Fruit fly (Drosophila melanogaster) whole organism, embryonic: Measurements from ENCODE around the gene CG8149.
A peak's percentile ranks its signal among the peaks of the same experiment; 100 is the strongest.

Source experiments
- Bgb ChIP-seq: fragments of 200-800 bp; sonication (Bioruptor generic); IDR thresholded peaks from 2 replicates; pipeline ENCODE4 v1.3.6; 2022; ENCODE audit warnings: missing biosample characterization, missing genetic modification characterization; ENCODE audit not compliant: partially characterized antibody
- CG10366 ChIP-seq: fragments of 200-800 bp; sonication (Bioruptor generic); IDR thresholded peaks from 2 replicates; pipeline ENCODE4 v1.3.6; 2022; ENCODE audit warnings: missing biosample characterization, missing genetic modification characterization
- CG10959 ChIP-seq: fragments of 200-800 bp; sonication (Bioruptor generic); IDR thresholded peaks from 2 replicates; pipeline ENCODE4 v1.3.6; 2022; ENCODE audit warnings: missing biosample characterization, missing genetic modification characterization
- CG12236 ChIP-seq: fragments of 200-800 bp; sonication (Bioruptor generic); optimal IDR thresholded peaks from 2 replicates; lab custom pipeline; 2016; ENCODE audit warnings: missing biosample characterization, missing genetic modification characterization
- CG14014 ChIP-seq: fragments of 200-800 bp; sonication (Bioruptor generic); IDR thresholded peaks from 2 replicates; pipeline ENCODE4 v1.3.6; 2022; ENCODE audit warnings: missing biosample characterization, missing genetic modification characterization
- CG14667 ChIP-seq: fragments of 200-800 bp; sonication (Bioruptor generic); IDR thresholded peaks from 2 replicates; pipeline ENCODE4 v1.3.6; 2022; ENCODE audit warnings: missing biosample characterization, missing genetic modification characterization
- CG15514 ChIP-seq: fragments of 200-800 bp; sonication (Bioruptor generic); optimal IDR thresholded peaks from 3 replicates; lab custom pipeline; 2017; ENCODE audit warnings: missing biosample characterization, missing genetic modification characterization, mild to moderate bottlenecking, moderate library complexity, missing genetic modification reagents
- CG15601 ChIP-seq: fragments of 200-800 bp; sonication (Bioruptor generic); optimal IDR thresholded peaks from 3 replicates; lab custom pipeline; 2019; ENCODE audit warnings: missing biosample characterization, mild to moderate bottlenecking, missing genetic modification characterization, moderate library complexity
- CG18011 ChIP-seq: fragments of 200-800 bp; sonication (Bioruptor generic); optimal IDR thresholded peaks from 2 replicates; lab custom pipeline; 2017; ENCODE audit warnings: missing biosample characterization, missing genetic modification characterization, mild to moderate bottlenecking, moderate library complexity, missing genotype
- CG1832 ChIP-seq: fragments of 200-800 bp; sonication (Bioruptor generic); optimal IDR thresholded peaks from 2 replicates; lab custom pipeline; 2017; ENCODE audit warnings: missing biosample characterization, mild to moderate bottlenecking, missing genetic modification characterization, inconsistent platforms
- CG18476 ChIP-seq: fragments of 200-800 bp; sonication (Bioruptor generic); optimal IDR thresholded peaks from 2 replicates; lab custom pipeline; 2016; ENCODE audit warnings: missing biosample characterization, mild to moderate bottlenecking, missing genetic modification characterization
- CG18764 ChIP-seq: fragments of 200-800 bp; sonication (Bioruptor generic); optimal IDR thresholded peaks from 3 replicates; lab custom pipeline; 2016; ENCODE audit warnings: missing biosample characterization, missing genetic modification characterization
- CG4404 ChIP-seq: fragments of 200-800 bp; sonication (Bioruptor generic); IDR thresholded peaks from 2 replicates; pipeline ENCODE4 v1.3.6; 2022; ENCODE audit warnings: missing biosample characterization, missing genetic modification characterization
- CG5245 ChIP-seq: fragments of 200-800 bp; sonication (Bioruptor generic); optimal IDR thresholded peaks from 3 replicates; lab custom pipeline; 2016; ENCODE audit warnings: missing biosample characterization, missing genetic modification characterization
- CG6683 ChIP-seq: fragments of 200-800 bp; sonication (Bioruptor generic); optimal IDR thresholded peaks from 2 replicates; lab custom pipeline; 2017; ENCODE audit warnings: missing biosample characterization, mild to moderate bottlenecking, missing genetic modification characterization, missing genetic modification reagents
- CG6791 ChIP-seq: fragments of 200-800 bp; sonication (Bioruptor generic); IDR thresholded peaks from 3 replicates; pipeline ENCODE4 v1.3.6; 2022; ENCODE audit warnings: missing biosample characterization, missing genetic modification characterization; ENCODE audit not compliant: partially characterized antibody
- CG7786 ChIP-seq: fragments of 200-800 bp; sonication (Bioruptor generic); optimal IDR thresholded peaks from 2 replicates; lab custom pipeline; 2016; ENCODE audit warnings: missing biosample characterization, missing genetic modification characterization
- CG8359 ChIP-seq: fragments of 200-800 bp; sonication (Bioruptor generic); optimal IDR thresholded peaks from 2 replicates; lab custom pipeline; 2017; ENCODE audit warnings: missing biosample characterization, mild to moderate bottlenecking, missing genetic modification characterization, borderline replicate concordance
- CG9609 ChIP-seq: fragments of 200-800 bp; sonication (Bioruptor generic); optimal IDR thresholded peaks from 3 replicates; lab custom pipeline; 2016; ENCODE audit warnings: missing biosample characterization, missing genetic modification characterization
- CG9932 ChIP-seq: fragments of 200-800 bp; sonication (Bioruptor generic); IDR thresholded peaks from 2 replicates; pipeline ENCODE4 v1.3.6; 2022; ENCODE audit warnings: missing biosample characterization, missing genetic modification characterization
- CHES-1-like ChIP-seq: fragments of 200-800 bp; sonication (Bioruptor generic); optimal IDR thresholded peaks from 2 replicates; lab custom pipeline; 2016; ENCODE audit warnings: missing biosample characterization, missing genetic modification characterization
- D ChIP-seq, 2 experiments: fragments of 200-800 bp in 1 of 2; fragments of >200 bp in 1 of 2; sonication (Bioruptor generic) in 1 of 2; optimal IDR thresholded peaks; 2 replicates in 1 of 2; 3 replicates in 1 of 2; lab custom pipeline; 2017; ENCODE audit warnings: mild to moderate bottlenecking in 1 of 2, missing biosample characterization in 1 of 2, missing genetic modification characterization in 1 of 2, missing genetic modification reagents in 1 of 2
- D19B ChIP-seq: fragments of 200-800 bp; sonication (Bioruptor generic); optimal IDR thresholded peaks from 2 replicates; lab custom pipeline; 2017; ENCODE audit warnings: missing biosample characterization, mild to moderate bottlenecking, missing genetic modification characterization
- ERR ChIP-seq: fragments of 200-800 bp; sonication (Bioruptor generic); optimal IDR thresholded peaks from 2 replicates; lab custom pipeline; 2016; ENCODE audit warnings: missing biosample characterization, missing genetic modification characterization
- Fer3 ChIP-seq: fragments of 200-800 bp; sonication (Bioruptor generic); optimal IDR thresholded peaks from 2 replicates; lab custom pipeline; 2018; ENCODE audit warnings: missing biosample characterization, mild to moderate bottlenecking, missing genetic modification characterization, moderate library complexity
- H15 ChIP-seq: fragments of 200-800 bp; sonication (Bioruptor generic); IDR thresholded peaks from 3 replicates; pipeline ENCODE4 v1.3.6; 2022; ENCODE audit warnings: missing biosample characterization, missing genetic modification characterization
- Hr39 ChIP-seq: fragments of >200 bp; optimal IDR thresholded peaks from 2 replicates; lab custom pipeline; 2017
- MESR4 ChIP-seq: fragments of 200-800 bp; sonication (Bioruptor generic); optimal IDR thresholded peaks from 2 replicates; lab custom pipeline; 2018; ENCODE audit warnings: missing biosample characterization, mild to moderate bottlenecking, missing genetic modification characterization, moderate library complexity
- MTF-1 ChIP-seq: fragments of 200-800 bp; sonication (Bioruptor generic); optimal IDR thresholded peaks from 2 replicates; lab custom pipeline; 2018; ENCODE audit warnings: missing biosample characterization, mild to moderate bottlenecking, missing genetic modification characterization, borderline replicate concordance
- NC2α ChIP-seq: fragments of 200-800 bp; sonication (Bioruptor generic); optimal IDR thresholded peaks from 2 replicates; lab custom pipeline; 2016; ENCODE audit warnings: missing biosample characterization, missing genetic modification characterization
- Nf-YC ChIP-seq: fragments of 200-800 bp; optimal IDR thresholded peaks from 3 replicates; lab custom pipeline; 2019; ENCODE audit warnings: missing biosample characterization, mild to moderate bottlenecking, missing genetic modification characterization, moderate library complexity
- Poxn ChIP-seq: fragments of 200-800 bp; sonication (Bioruptor generic); IDR thresholded peaks from 2 replicates; pipeline ENCODE4 v1.3.6; 2022; ENCODE audit warnings: missing biosample characterization, missing genetic modification characterization
- Rfx ChIP-seq: fragments of 200-800 bp; sonication (Bioruptor generic); IDR thresholded peaks from 2 replicates; pipeline ENCODE4 v1.3.6; 2022; ENCODE audit warnings: missing biosample characterization, missing genetic modification characterization
- Spps ChIP-seq: fragments of 200-800 bp; sonication (Bioruptor generic); optimal IDR thresholded peaks from 2 replicates; lab custom pipeline; 2018; ENCODE audit warnings: missing biosample characterization, mild to moderate bottlenecking, missing genetic modification characterization
- bsh ChIP-seq, 2 experiments: fragments of 200-800 bp; sonication (Bioruptor generic); optimal IDR thresholded peaks; 2 replicates each; lab custom pipeline; 2017 to 2018; ENCODE audit warnings: mild to moderate bottlenecking in 2 of 2, missing biosample characterization in 2 of 2, missing genetic modification characterization in 2 of 2, moderate library complexity in 1 of 2
- eve ChIP-seq, 2 experiments: fragments of >200 bp; optimal IDR thresholded peaks; 2 replicates each; lab custom pipeline; 2017; ENCODE audit warnings: missing biosample characterization in 2 of 2, missing genetic modification characterization in 2 of 2
- exex ChIP-seq: fragments of 200-800 bp; sonication (Bioruptor generic); optimal IDR thresholded peaks from 4 replicates; lab custom pipeline; 2018; ENCODE audit warnings: missing biosample characterization, mild to moderate bottlenecking, missing genetic modification characterization, moderate library complexity
- her ChIP-seq: fragments of 200-800 bp; sonication (Bioruptor generic); optimal IDR thresholded peaks from 2 replicates; lab custom pipeline; 2016; ENCODE audit warnings: missing biosample characterization, missing genetic modification characterization
- ind ChIP-seq: fragments of 200-800 bp; sonication (Bioruptor generic); optimal IDR thresholded peaks from 3 replicates; lab custom pipeline; 2016; ENCODE audit warnings: missing biosample characterization, missing genetic modification characterization
- lmd ChIP-seq: fragments of 200-800 bp; sonication (Bioruptor generic); IDR thresholded peaks from 2 replicates; pipeline ENCODE4 v1.3.6; 2022; ENCODE audit warnings: missing biosample characterization, missing genetic modification characterization
- luna ChIP-seq: fragments of 200-800 bp; sonication (Bioruptor generic); optimal IDR thresholded peaks from 2 replicates; lab custom pipeline; 2016; ENCODE audit warnings: missing biosample characterization, missing genetic modification characterization
- pzg ChIP-seq: fragments of 200-800 bp; sonication (Bioruptor generic); optimal IDR thresholded peaks from 3 replicates; lab custom pipeline; 2018; ENCODE audit warnings: missing biosample characterization, mild to moderate bottlenecking, missing genetic modification characterization, moderate library complexity
- shn ChIP-seq: fragments of 200-800 bp; sonication (Bioruptor generic); optimal IDR thresholded peaks from 3 replicates; lab custom pipeline; 2016; ENCODE audit warnings: missing biosample characterization, missing genetic modification characterization
- slbo ChIP-seq: fragments of 200-800 bp; sonication (Bioruptor generic); IDR thresholded peaks from 2 replicates; pipeline ENCODE4 v1.3.6; 2022; ENCODE audit warnings: missing biosample characterization, missing genetic modification characterization
- slou ChIP-seq: fragments of 200-800 bp; sonication (Bioruptor generic); optimal IDR thresholded peaks from 3 replicates; lab custom pipeline; 2016; ENCODE audit warnings: missing biosample characterization, missing genetic modification characterization
- tap ChIP-seq: fragments of 200-800 bp; optimal IDR thresholded peaks from 3 replicates; lab custom pipeline; 2019; ENCODE audit warnings: missing biosample characterization, mild to moderate bottlenecking, missing genetic modification characterization, moderate library complexity
- tup ChIP-seq: fragments of 200-800 bp; sonication (Bioruptor generic); optimal IDR thresholded peaks from 2 replicates; lab custom pipeline; 2016; ENCODE audit warnings: missing biosample characterization, mild to moderate bottlenecking, missing genetic modification characterization, moderate library complexity
- wor ChIP-seq: fragments of 200-800 bp; sonication (Bioruptor generic); IDR thresholded peaks from 2 replicates; pipeline ENCODE4 v1.3.6; 2022; ENCODE audit warnings: missing biosample characterization, missing genetic modification characterization

The CG8149 gene

DNA sequence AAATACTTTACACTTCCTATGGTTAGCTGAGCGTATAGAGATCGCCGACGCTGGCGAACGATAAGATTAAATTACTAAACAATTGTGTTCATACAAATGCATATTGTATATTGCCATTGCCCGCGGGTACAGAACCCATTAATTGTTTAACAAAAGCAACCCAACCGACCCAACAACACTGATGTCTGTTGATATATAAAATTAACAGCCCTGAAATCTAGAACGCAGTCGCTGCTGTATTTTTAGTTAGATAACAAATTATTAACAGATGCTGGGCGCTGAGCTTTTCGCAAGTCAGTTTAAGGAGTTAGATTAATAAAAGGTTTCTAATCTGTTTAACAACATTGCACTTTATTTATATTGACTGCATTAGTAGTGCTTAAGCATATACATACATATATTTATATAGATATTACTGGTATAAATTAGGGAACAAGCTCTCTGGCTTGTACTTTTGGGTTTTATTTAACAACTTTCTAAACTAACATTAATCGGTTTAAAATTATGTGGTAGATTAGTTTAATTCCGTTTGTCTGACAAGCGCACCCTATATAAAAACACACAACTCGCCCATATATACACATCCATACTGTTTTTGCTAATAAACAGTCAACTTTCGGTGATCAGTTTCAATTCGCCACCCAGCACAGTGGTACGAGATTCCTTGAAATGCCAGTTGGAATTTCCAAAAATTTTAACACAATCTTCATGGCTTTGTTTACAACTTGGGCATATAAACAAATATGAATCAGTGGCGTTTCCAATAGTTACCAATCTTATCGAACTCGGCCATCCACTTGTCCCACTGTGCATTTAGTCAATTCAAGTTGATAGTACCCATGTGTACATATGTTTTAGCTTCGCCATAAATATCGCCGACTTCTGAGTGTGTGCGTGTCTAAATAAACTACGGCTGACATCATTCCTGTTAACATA, 23.7 kb downstream of the CG8149 start (continued):
- TF ChIP-seq CG8359 (peak; percentile 58), eve (GFP tag; optimal IDR thresholded peaks at IDR 0.05; lab: Kevin White, UChicago) (no peak), pzg (GFP tag; lab: Kevin White, UChicago) (peak; percentile 23), CG10959 (peak; percentile 78), CG9609 (peak; percentile 73), H15 (GFP tag; lab: Robert Waterston, UW) (peak; percentile 86), bsh (GFP tag; optimal IDR thresholded peaks at IDR 0.05; lab: Kevin White, UChicago) (peak; percentile 41 to 73), CHES-1-like (peak; percentile 90), CG6791 (GFP tag; lab: Robert Waterston, UW) (no peak), slou (GFP tag; lab: Kevin White, UChicago) (peak; percentile 81), CG14014 (peak; percentile 90), CG6683 (GFP tag; lab: Kevin White, UChicago) (peak; percentile 86), tup (peak; percentile 61), tap (tag; lab: Kevin White, UChicago) (peak; percentile 86), ind (GFP tag; lab: Kevin White, UChicago) (peak; percentile 95), NC2α (peak; percentile 21), ERR (GFP tag; lab: Kevin White, UChicago) (peak; percentile 91), CG10366 (GFP tag; lab: Robert Waterston, UW) (peak; percentile 83), Fer3 (tag; lab: Kevin White, UChicago) (peak; percentile 95), CG1832 (GFP tag; lab: Kevin White, UChicago) (no peak), Rfx (GFP tag; lab: Robert Waterston, UW) (peak; percentile 98), CG18764 (GFP tag; lab: Kevin White, UChicago) (peak; percentile 85), D19B (GFP tag; lab: Kevin White, UChicago) (peak; percentile 87), CG14667 (peak; percentile 76), luna (GFP tag; lab: Kevin White, UChicago) (peak; percentile 93), Nf-YC (peak; percentile 74), CG4404 (GFP tag; lab: Robert Waterston, UW) (peak; percentile 70), CG18011 (GFP tag; lab: Kevin White, UChicago) (peak; percentile 68), Bgb (peak; percentile 39; the same call in 1 of the 2 replicates), D (optimal IDR thresholded peaks at IDR 0.05; lab: Kevin White, UChicago) (no peak), D (GFP tag; optimal IDR thresholded peaks at IDR 0.05; lab: Kevin White, UChicago) (peak; percentile 67), Spps (peak; percentile 57), slbo (peak; percentile 93), MTF-1 (GFP tag; lab: Kevin White, UChicago) (peak; percentile 85), MESR4 (GFP tag; lab: Kevin White, UChicago) (peak; percentile 10), shn (GFP tag; lab: Kevin White, UChicago) (peak; percentile 83), CG9932 (GFP tag; lab: Robert Waterston, UW) (peak; percentile 91), wor (GFP tag; lab: Robert Waterston, UW) (peak; percentile 48; the same call in 1 of the 2 replicates), exex (tag; lab: Kevin White, UChicago) (peak; percentile 86), CG15601 (tag; lab: Kevin White, UChicago) (no peak), CG15514 (GFP tag; lab: Kevin White, UChicago) (peak; percentile 92), CG7786 (GFP tag; lab: Kevin White, UChicago) (peak; percentile 87), CG18476 (GFP tag; lab: Kevin White, UChicago) (peak; percentile 72), Poxn (GFP tag; lab: Robert Waterston, UW) (peak; percentile 64; the same call in 1 of the 2 replicates), CG5245 (GFP tag; lab: Kevin White, UChicago) (peak; percentile 82), CG12236 (GFP tag; lab: Kevin White, UChicago) (peak; percentile 7), lmd (GFP tag; lab: Robert Waterston, UW) (peak; percentile 93), Hr39 (lab: Kevin White, UChicago) (no peak), her (GFP tag; lab: Kevin White, UChicago) (peak; percentile 94)
